Worm (Caenorhabditis elegans): ENCODE measurements around the gene cyp-25A6.
"Not testable (repeated sequence)": the region's sequence is repeated elsewhere in the genome, so short reads cannot be mapped to it uniquely, and the experiment has no call there.

The cyp-25A6 gene

DNA sequence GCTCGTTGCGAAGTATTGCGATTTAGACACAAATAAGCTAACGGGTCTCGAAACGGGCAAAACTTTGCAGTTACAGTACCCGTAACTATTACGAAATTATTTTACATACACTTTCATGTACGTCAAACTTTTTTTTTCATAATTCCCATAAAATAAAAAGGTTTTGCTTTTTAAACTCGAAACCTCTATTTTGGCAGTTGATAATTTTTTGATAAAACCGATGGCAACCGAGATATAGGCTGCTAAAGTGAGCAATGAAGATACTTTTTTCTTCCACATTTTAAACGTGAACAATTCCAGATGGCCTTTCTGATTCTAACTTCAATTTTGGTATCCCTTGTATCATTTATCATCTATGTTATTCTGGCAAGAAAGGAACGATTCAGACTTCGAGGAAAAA lies at the start of gene cyp-25A6:
cyp-25A6 (plus strand) TSS at position 301 of the 400 bp plus-strand sequence.
- not testable (repeated sequence) for TF ChIP-seq unc-62 (GFP tag; optimal IDR thresholded peaks at IDR 0.05)

DNA sequence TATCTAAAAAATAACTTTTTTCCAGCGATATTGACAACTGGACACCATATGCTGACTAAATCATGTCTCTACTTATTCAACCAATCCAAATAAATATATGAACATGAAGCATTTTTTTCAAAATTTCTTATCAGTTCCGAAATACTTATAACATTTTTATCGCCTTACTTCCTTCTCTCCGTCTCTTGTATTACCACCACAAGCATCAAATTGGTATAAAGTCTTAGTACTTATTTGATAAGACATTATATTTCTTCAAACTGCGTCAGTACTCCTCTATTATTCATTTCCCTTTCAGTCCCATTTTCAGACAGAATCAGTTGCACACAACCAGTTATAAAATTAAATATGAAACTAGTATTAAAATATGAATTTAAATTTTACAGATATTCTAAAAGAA lies 49.4 kb upstream of the cyp-25A6 start:
- no peak for TF ChIP-seq unc-62 (GFP tag; optimal IDR thresholded peaks at IDR 0.05)

DNA sequence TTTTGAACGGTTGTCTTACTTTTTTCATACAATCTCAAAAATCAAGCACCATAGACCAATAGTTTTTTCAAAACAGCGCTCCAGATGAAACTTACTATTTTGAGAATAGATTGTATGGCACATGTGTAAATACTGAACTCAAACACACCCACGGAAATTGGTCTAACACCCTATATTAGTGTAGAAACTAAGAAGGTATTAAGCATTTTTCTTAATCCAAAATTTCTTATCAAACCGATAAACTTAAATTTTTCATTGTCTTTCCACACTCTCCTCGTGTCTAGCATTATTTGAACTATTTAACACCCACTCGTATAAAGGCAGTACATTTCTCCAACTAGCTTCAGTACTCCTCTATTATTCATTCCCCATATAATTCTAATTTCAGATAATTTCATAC lies 47.1 kb upstream of the cyp-25A6 start:
- no peak for TF ChIP-seq unc-62 (GFP tag; optimal IDR thresholded peaks at IDR 0.05)

DNA sequence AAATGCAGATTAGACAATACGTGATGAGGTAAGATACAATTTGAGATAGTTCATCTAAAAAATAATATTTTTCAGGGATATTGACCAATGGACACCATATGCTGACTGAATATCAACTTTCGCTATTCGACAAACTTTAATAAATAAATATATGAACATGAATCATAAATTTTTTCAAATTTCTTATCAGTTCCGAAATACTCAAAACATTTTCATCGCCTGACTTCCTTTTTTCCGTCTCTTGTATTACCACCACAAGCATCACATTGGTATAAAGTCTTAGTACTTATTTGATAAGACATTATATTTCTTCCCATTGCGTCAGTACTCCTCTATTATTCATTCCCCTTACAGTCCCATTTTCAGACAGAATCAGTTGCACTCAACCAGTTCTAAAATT lies 45.1 kb upstream of the cyp-25A6 start, which contains the start of the genes K08D10.10 and R07C12.1:
K08D10.10 (plus strand) TSS at position 93 of the 400 bp plus-strand sequence.
R07C12.1 (plus strand) TSS at position 314 of the 400 bp plus-strand sequence.
- TF ChIP-seq unc-62 (GFP tag; optimal IDR thresholded peaks at IDR 0.05): no peak

DNA sequence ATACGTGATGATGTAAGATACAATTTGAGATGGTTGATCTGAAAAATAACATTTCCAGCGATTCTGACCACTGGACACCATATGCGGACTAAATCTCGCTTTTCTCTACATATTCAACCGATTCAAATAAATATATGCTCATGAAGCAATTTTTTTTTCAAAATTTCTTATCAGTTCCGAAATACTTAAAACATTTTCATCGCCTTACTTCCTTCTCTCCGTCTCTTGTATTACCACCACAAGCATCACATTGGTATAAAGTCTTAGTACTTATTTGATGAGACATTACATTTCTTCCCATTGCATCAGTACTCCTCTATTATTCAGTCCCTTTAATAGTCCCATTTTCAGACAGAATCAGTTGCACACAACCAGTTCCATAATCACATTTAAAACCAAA lies 42.6 kb upstream of the cyp-25A6 start, which contains the start of gene K08D10.14:
K08D10.14 (plus strand) TSS at position 301 of the 400 bp plus-strand sequence.
- TF ChIP-seq unc-62 (GFP tag; optimal IDR thresholded peaks at IDR 0.05): no peak

DNA sequence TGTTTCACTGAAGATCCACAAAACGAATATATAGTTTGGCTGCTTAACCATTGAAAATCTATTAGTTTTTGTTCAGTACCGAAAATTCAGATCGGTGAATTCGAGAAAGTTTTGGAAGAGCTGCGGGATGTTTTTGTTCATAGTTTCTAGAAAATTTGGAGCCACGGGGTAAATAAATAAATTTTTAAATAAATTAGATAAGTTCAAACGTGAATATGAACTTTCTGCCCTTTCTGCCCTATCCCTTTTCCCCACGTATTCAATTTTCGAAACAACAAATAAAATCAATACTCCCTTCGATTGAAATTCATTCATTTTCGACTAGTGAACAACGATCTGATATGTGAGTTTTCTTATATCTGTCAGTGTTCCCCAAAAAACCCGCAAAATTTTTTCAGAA lies 35.1 kb upstream of the cyp-25A6 start, which contains the start of gene scrm-5:
scrm-5 (plus strand) TSS at position 301 of the 400 bp plus-strand sequence.
- no peak for TF ChIP-seq unc-62 (GFP tag; optimal IDR thresholded peaks at IDR 0.05)

DNA sequence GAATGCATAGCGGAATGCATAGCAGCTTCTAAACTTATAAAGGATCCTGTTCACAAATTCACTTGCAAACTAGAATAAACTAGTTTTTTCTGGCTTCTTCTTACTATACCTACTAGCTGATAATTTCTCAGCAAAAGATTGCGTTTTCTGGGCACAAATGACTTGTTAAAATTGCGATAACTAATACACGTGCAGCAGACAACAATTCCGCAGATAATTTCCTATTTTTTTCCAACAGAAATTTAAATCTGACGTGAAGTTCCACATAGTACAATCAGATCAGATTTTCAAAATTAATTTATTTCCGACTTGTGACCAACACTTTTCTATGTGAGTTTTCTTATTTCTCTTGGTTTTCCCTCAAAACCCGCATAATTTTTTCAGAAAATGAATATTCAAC lies 32.9 kb upstream of the cyp-25A6 start, which contains the start of gene scrm-8:
scrm-8 (plus strand) TSS at position 301 of the 400 bp plus-strand sequence.
- no peak for TF ChIP-seq unc-62 (GFP tag; optimal IDR thresholded peaks at IDR 0.05)

DNA sequence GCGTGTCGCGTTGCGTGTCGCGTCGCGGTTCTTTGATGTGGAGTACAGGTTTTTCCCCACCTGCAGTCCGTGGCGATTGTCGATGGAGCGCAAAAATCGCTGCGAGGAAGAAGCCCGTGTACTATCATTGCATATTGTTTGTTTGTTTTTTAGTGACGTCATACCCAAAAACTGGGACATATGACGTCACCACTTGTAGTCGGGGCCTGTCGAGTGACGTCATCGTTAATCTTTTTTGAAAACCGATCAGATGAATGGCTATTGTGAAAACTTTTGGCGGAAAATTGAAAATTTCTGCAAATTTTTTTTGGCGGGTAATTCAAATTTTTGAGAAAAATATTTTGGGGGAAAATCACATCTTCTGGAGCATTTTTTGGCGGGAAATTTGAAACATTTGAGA lies 30.0 kb upstream of the cyp-25A6 start:
- TF ChIP-seq unc-62 (GFP tag; optimal IDR thresholded peaks at IDR 0.05): no peak

DNA sequence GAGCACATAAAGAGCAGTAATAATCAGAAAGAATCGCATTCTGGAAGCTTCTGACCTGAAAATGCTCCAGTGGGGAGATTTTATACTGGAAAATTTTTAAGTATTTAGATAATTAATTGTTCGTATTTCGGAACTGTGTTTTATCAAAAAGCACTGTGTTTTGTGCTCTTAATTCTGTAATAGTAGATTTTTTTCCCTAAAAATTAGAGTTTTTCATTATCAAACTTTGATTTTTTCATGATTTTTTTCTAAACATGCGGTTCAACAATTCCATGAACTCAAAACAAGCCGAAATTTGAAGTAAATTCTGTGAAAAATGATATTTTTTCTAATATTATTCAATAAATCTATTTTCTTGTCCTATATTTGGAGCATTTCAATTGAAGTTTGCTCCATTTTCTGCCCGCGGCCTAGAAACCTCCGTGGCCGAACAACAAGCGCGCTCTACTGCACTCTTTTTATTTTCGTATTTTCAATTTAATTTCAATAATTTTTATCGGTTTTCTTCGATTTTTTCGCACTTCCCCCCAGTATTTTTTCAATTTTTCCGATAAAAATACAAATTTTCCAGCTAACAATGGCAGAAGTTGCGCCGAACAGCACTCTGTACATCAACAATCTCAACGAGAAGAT lies 25.6 kb upstream of the cyp-25A6 start, which contains the start of the genes K08D10.13 and rnp-2:
K08D10.13 (minus strand) TSS at position 51 of the 633 bp plus-strand sequence.
rnp-2 (plus strand) TSS at position 546 of the 633 bp plus-strand sequence.
- no peak for TF ChIP-seq unc-62 (GFP tag; optimal IDR thresholded peaks at IDR 0.05)

DNA sequence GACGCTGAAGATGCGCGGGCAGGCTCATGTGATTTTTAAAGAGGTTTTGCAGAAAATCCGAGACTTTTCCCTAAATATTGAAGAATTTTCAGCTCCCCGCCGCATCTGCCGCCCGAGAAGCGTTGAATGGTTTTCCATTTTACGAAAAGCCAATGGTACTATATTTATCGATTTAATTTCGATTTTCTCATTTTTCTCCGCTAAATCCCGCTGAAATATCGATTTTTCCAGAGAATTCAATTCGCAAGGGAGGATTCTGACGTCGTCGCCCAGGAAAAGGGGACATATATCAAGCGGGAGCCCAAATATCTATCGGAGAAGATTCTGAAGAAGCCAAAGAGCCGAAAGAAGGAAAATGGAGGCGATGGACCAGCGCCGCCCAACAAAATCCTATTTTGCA lies 25.0 kb upstream of the cyp-25A6 start:
- TF ChIP-seq unc-62 (GFP tag; optimal IDR thresholded peaks at IDR 0.05): no peak

DNA sequence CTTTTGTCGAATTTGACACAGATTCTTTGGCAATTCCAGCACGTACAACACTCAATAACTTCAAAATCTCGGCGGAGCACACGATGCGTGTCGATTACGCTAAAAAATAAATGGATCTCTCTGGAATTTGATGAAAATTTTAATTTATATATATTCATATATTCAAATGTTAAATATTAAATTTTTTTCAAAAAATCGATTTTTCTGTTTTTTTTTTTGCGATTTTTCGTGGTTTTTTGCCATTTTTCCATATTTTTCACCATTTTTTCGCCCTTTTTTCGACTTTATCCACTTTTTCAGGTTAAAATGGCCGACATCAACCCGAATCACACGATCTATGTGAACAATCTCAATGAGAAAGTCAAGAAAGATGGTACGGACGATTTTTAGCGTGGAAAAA lies 23.5 kb upstream of the cyp-25A6 start, which contains the start of gene rnp-3:
rnp-3 (plus strand) TSS at position 301 of the 400 bp plus-strand sequence.
- no peak for TF ChIP-seq unc-62 (GFP tag; optimal IDR thresholded peaks at IDR 0.05)

DNA sequence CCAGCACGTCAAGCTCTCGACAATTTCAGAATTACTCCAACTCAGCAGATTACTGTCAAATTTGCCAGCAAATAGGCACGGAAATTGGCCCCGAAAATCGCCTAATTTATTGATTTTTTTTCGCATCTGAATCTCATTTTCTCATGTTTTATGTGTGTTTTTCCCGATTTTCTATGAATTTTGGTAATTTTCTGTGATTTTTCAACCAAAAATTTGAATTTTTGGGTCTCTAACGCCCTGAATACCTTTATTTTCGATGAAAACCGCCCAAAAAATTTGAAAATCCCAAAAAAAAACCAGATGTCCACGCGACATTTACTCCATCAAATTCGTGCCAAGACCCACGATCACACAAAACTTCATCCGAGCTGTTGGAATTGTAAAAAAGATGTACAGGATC lies 21.2 kb upstream of the cyp-25A6 start, which contains the start of gene dnj-15:
dnj-15 (plus strand) TSS at position 301 of the 400 bp plus-strand sequence.
- no peak for TF ChIP-seq unc-62 (GFP tag; optimal IDR thresholded peaks at IDR 0.05)

DNA sequence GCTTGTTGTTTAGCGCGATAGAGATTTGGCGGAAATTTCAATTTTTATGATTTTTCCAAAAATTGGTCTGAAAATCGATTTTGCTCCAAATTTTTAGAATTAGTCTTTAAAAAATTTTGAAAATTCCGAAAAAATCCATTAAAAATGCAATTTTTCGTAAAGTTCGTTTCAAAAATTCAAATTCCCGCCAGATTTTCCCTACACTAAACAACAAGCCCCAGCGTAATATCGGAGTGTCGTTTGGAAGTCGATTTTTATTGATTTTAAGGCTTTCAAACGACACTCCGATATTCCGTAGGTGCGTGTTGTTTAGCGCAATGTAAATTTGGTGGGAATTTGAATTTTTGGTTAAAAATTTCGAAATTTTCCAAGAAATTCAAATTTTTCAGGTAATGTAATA lies 20.6 kb upstream of the cyp-25A6 start:
- TF ChIP-seq unc-62 (GFP tag; optimal IDR thresholded peaks at IDR 0.05): no peak

DNA sequence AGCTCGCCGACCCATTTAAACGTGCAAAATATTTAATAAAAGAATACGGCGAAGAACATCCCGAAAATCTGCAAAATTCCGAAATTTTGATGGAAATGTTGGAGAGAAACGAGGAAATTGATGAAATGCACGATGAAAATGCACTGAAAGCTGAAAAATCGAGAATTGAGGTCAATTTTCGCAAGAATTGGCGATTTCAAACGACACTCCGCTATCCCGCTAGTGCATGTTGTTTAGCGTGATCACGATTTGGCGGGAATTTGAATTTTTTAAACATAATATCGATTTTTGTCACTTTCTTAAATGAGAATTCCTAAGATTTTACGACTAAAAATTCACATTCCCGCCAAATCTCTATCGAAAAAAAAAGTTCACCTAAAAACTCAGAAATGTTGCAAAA lies 19.7 kb upstream of the cyp-25A6 start:
- TF ChIP-seq unc-62 (GFP tag; optimal IDR thresholded peaks at IDR 0.05): no peak

DNA sequence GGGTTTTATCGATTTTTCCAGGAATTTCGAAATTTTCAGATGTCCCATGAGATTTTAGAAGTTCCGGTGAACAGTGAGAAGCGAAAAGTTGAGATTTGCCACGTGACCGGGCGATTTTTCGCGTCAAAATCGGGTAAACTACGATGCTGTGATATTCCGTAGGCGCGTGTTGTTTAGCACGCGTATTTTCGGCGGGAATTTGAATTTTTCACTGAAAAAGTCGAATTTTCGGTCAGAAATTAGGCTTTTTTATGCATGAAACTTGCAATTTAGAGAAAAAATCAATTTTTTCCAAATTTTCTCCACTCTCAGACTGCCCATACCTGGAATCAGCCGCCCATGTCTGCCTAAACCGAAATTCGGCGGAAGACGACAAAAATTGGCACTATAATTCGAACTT lies 18.8 kb upstream of the cyp-25A6 start, which contains the start of gene tsen-34:
tsen-34 (plus strand) TSS at position 34 of the 400 bp plus-strand sequence.
- no peak for TF ChIP-seq unc-62 (GFP tag; optimal IDR thresholded peaks at IDR 0.05)

DNA sequence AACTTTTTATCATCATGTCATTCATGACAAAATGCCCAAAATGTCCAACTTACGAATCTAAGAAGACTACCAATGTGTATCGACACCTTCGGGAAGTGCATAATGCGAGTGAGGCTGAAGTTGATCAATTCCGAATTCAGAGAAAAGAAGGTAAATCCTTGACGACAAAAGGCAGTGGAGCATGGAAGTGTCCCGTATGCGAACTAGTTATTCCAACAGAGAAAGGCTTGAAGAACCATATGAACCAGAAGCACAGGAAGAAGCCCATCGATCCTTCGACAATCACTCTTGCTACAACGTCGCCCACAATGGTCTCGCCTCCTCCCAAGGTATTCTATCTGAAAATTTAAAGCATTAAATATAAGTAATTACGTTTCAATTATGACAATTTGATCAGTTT lies 11.2 kb upstream of the cyp-25A6 start, which contains the start of gene K08D10.11:
K08D10.11 (minus strand) TSS at position 101 of the 400 bp plus-strand sequence.
- TF ChIP-seq unc-62 (GFP tag; optimal IDR thresholded peaks at IDR 0.05): not testable (repeated sequence)

DNA sequence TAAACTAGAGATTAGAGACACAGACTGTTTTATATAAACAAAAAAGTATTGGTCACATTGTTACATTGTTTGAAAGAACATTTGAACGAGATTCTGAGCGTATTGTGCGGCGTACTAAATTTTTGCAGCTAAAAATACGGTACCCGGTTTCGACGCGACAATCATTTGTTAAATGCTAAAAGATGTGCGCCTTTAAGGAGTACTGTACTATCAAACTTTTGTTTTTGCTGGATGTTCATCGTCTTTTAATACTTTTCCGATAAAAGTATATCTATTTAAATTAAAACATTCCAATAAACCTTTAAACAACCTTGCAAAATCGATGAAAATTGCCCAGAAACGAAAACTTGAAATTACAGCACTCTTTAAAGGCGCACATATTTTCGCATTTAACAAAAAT lies 538 bp upstream of the cyp-25A6 start, which contains the start of gene K06B9.6:
K06B9.6 (minus strand) TSS at position 101 of the 400 bp plus-strand sequence.
- not testable (repeated sequence) for TF ChIP-seq unc-62 (GFP tag; optimal IDR thresholded peaks at IDR 0.05)

Measured in whole organism, dauer.